Fruit fly (Drosophila melanogaster) whole organism, adult: ENCODE measurements around the gene ohgt.
A peak's percentile ranks its signal among the peaks of the same experiment; 100 is the strongest.

Source experiments
- CG11617 ChIP-seq: fragments of 200-800 bp; sonication (Bioruptor generic); optimal IDR thresholded peaks from 2 replicates; lab custom pipeline; 2017; ENCODE audit warnings: mild to moderate bottlenecking, missing biosample characterization, missing genetic modification reagents, missing genetic modification characterization
- CG12768 ChIP-seq: fragments of 200-800 bp; sonication (Bioruptor generic); optimal IDR thresholded peaks from 2 replicates; lab custom pipeline; 2017; ENCODE audit warnings: missing biosample characterization, missing genetic modification characterization, mild to moderate bottlenecking, moderate library complexity, missing genetic modification reagents
- CG14711 ChIP-seq: fragments of 200-800 bp; sonication (Bioruptor generic); optimal IDR thresholded peaks from 2 replicates; lab custom pipeline; 2018; ENCODE audit warnings: missing biosample characterization, mild to moderate bottlenecking, missing genetic modification characterization, moderate library complexity
- CG1620 ChIP-seq: fragments of 200-800 bp; sonication (Bioruptor generic); optimal IDR thresholded peaks from 2 replicates; lab custom pipeline; 2016; ENCODE audit warnings: missing biosample characterization, missing genetic modification characterization
- CG33017 ChIP-seq: fragments of 200-800 bp; sonication (Bioruptor generic); optimal IDR thresholded peaks from 2 replicates; lab custom pipeline; 2018; ENCODE audit warnings: missing biosample characterization, mild to moderate bottlenecking, missing genetic modification characterization, moderate library complexity
- CG5204 ChIP-seq: fragments of 200-800 bp; sonication (Bioruptor generic); optimal IDR thresholded peaks from 2 replicates; lab custom pipeline; 2016; ENCODE audit warnings: missing biosample characterization, missing genetic modification characterization
- CG7045 ChIP-seq: fragments of 200-800 bp; sonication (Bioruptor generic); optimal IDR thresholded peaks from 2 replicates; lab custom pipeline; 2017; ENCODE audit warnings: missing biosample characterization, mild to moderate bottlenecking, missing genetic modification characterization
- CG7101 ChIP-seq: fragments of 200-800 bp; sonication (Bioruptor generic); optimal IDR thresholded peaks from 2 replicates; lab custom pipeline; 2018; ENCODE audit warnings: missing biosample characterization, mild to moderate bottlenecking, missing genetic modification characterization, moderate library complexity
- Clk ChIP-seq: fragments of 200-800 bp; sonication (Bioruptor generic); optimal IDR thresholded peaks from 2 replicates; lab custom pipeline; 2017; ENCODE audit warnings: missing biosample characterization, missing genetic modification characterization
- Crg-1 ChIP-seq: fragments of 200-800 bp; sonication (Bioruptor generic); optimal IDR thresholded peaks from 2 replicates; lab custom pipeline; 2016; ENCODE audit warnings: missing biosample characterization, missing genetic modification characterization
- Hr96 ChIP-seq: fragments of 200-800 bp; sonication (Bioruptor generic); optimal IDR thresholded peaks from 2 replicates; lab custom pipeline; 2016; ENCODE audit warnings: missing biosample characterization, missing genetic modification characterization
- Mnt ChIP-seq: fragments of 200-800 bp; sonication (Bioruptor generic); optimal IDR thresholded peaks from 2 replicates; lab custom pipeline; 2016; ENCODE audit warnings: missing biosample characterization, mild to moderate bottlenecking, missing genetic modification characterization
- bab1 ChIP-seq: fragments of 200-800 bp; sonication (Bioruptor generic); optimal IDR thresholded peaks from 3 replicates; lab custom pipeline; 2019; ENCODE audit warnings: missing biosample characterization, mild to moderate bottlenecking, missing genetic modification characterization, moderate library complexity
- cic ChIP-seq: fragments of 200-800 bp; sonication (Bioruptor generic); optimal IDR thresholded peaks from 2 replicates; lab custom pipeline; 2017; ENCODE audit warnings: missing biosample characterization, mild to moderate bottlenecking, missing genetic modification characterization, moderate library complexity
- cnc ChIP-seq, 2 experiments: fragments of >200 bp; optimal IDR thresholded peaks; 2 replicates each; lab custom pipeline; 2017
- kay ChIP-seq: fragments of 200-800 bp; sonication (Bioruptor generic); peaks from one replicate; lab custom pipeline; 2016; ENCODE audit warnings: missing biosample characterization, missing genetic modification characterization, borderline replicate concordance
- ovo ChIP-seq: fragments of 200-800 bp; sonication (Bioruptor generic); optimal IDR thresholded peaks from 2 replicates; lab custom pipeline; 2016; ENCODE audit warnings: missing biosample characterization, missing genetic modification characterization
- pad ChIP-seq: fragments of 200-800 bp; sonication (Bioruptor generic); optimal IDR thresholded peaks from 3 replicates; lab custom pipeline; 2017; ENCODE audit warnings: missing biosample characterization, missing genetic modification characterization, mild to moderate bottlenecking, moderate library complexity, missing genetic modification reagents
- tj ChIP-seq: fragments of 200-800 bp; sonication (Bioruptor generic); optimal IDR thresholded peaks from 3 replicates; lab custom pipeline; 2017; ENCODE audit warnings: missing biosample characterization, mild to moderate bottlenecking, missing genetic modification characterization, moderate library complexity
- toe ChIP-seq: fragments of 200-800 bp; sonication (Bioruptor generic); optimal IDR thresholded peaks from 2 replicates; lab custom pipeline; 2016; ENCODE audit warnings: missing biosample characterization, missing genetic modification characterization

ohgt gene

DNA sequence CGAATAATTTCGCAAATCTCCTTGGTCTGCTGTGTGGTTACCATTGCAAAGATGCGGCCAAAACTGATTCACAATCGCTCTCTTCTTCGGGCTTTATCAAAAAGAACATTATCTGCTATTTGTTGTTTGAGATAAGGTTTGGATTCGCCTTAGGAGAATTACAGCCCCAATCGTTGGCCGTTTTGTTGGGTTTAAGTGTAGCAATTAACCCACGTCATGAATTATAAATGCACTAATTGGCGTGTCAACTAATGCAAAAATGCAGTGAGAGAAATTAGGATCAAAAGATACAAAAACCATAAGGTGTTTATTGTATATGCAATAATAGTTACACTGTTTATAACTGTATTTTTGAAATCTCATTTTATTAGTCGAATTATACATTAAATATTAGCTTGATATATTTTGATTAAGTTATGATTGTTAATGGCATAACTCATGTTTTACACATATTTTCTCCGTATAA lies 26.4 kb downstream of the ohgt start, which contains the start of gene Alp13:
TSS of gene Alp13 (minus strand) at position 51 of the 466 bp plus-strand sequence.
- TF ChIP-seq CG7045 (GFP tag; lab: Kevin White, UChicago) (no peak), CG12768 (GFP tag; lab: Kevin White, UChicago) (peak; percentile 35), CG14711 (tag; lab: Kevin White, UChicago) (no peak), ovo (GFP tag; lab: Kevin White, UChicago) (no peak), tj (no peak), Crg-1 (GFP tag; lab: Kevin White, UChicago) (no peak), bab1 (no peak), kay (peak; percentile 7), CG7101 (tag; lab: Kevin White, UChicago) (peak; percentile 49), toe (GFP tag; lab: Kevin White, UChicago) (no peak), CG11617 (GFP tag; lab: Kevin White, UChicago) (peak; percentile 47), cic (GFP tag; lab: Kevin White, UChicago) (peak; percentile 25), cnc (optimal IDR thresholded peaks at IDR 0.05; lab: Kevin White, UChicago) (no peak), CG1620 (no peak), pad (GFP tag; lab: Kevin White, UChicago) (peak; percentile 24), Clk (GFP tag; lab: Kevin White, UChicago) (no peak), CG33017 (tag; lab: Kevin White, UChicago) (peak; percentile 62), CG5204 (GFP tag; lab: Kevin White, UChicago) (peak; percentile 53), Mnt (GFP tag; lab: Kevin White, UChicago) (no peak), Hr96 (GFP tag; lab: Kevin White, UChicago) (peak; percentile 21)

DNA sequence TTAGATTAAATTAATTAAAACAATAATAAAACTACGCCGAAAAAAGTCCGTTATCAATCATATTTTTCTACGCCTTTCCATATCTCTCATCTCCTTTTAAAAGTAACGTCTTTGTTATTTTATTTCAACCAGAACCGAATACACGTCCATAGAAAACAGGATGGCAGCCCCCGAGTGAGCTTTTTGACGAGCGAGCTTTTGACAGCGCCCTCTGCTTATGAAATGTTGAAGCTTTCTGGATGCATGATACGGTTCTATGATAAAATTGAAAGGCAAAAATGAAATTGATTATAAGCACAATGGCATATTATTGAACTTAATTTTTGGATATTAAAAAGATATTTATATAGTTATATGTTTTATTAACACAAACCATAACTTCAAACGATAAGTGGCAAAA lies 27.7 kb downstream of the ohgt start:
- no peak for TF ChIP-seq CG14711 (tag; lab: Kevin White, UChicago)
- TF ChIP-seq CG5204 (GFP tag; lab: Kevin White, UChicago) = no peak
- peak; percentile 27 for TF ChIP-seq CG7101 (tag; lab: Kevin White, UChicago)
- peak; percentile 16 for TF ChIP-seq CG33017 (tag; lab: Kevin White, UChicago)
- TF ChIP-seq Mnt (GFP tag; lab: Kevin White, UChicago) = peak; percentile 9
- TF ChIP-seq pad (GFP tag; lab: Kevin White, UChicago) = peak; percentile 42
- TF ChIP-seq CG11617 (GFP tag; lab: Kevin White, UChicago) = no peak
- peak; percentile 74 for TF ChIP-seq kay
- TF ChIP-seq Crg-1 (GFP tag; lab: Kevin White, UChicago) = peak; percentile 30
- peak; percentile 19 for TF ChIP-seq CG1620
- TF ChIP-seq bab1 = peak; percentile 36

DNA sequence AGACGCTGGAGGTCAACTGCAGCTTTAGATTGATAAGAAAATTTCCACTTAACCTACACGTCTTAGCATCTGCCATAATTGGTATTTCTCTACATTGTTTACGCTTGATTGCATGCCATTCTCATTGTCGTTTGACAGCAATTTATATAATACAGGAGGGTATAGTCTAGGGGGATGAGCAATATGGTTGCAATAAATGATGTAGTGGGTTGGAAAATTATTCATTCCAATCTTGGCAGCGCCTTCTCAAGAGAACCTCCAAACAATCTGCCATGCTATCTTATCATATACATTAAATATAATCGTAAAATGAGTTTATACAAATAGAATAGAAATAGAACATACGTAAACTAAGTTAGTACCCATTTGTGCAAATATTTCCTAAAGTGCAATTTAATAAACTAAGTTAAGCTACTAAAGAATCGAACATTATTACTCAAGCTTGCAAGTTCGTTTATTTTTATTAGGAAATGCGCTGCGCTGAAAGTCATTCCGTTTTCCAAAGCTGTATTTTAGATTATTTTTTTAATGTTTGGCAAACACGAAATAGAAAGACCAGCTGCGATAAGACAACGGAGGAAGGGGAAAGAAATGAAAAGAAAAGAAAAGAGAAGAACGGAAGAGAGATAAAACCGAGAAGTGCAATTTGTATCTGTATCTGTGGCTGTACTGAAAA lies 29.6 kb downstream of the ohgt start:
- TF ChIP-seq CG14711 (tag; lab: Kevin White, UChicago) = peak; percentile 0
- TF ChIP-seq CG11617 (GFP tag; lab: Kevin White, UChicago) = no peak
- no peak for TF ChIP-seq cic (GFP tag; lab: Kevin White, UChicago)
- no peak for TF ChIP-seq bab1
- no peak for TF ChIP-seq Crg-1 (GFP tag; lab: Kevin White, UChicago)
- TF ChIP-seq pad (GFP tag; lab: Kevin White, UChicago) = no peak
- no peak for TF ChIP-seq Mnt (GFP tag; lab: Kevin White, UChicago)
- peak; percentile 97 for TF ChIP-seq kay

DNA sequence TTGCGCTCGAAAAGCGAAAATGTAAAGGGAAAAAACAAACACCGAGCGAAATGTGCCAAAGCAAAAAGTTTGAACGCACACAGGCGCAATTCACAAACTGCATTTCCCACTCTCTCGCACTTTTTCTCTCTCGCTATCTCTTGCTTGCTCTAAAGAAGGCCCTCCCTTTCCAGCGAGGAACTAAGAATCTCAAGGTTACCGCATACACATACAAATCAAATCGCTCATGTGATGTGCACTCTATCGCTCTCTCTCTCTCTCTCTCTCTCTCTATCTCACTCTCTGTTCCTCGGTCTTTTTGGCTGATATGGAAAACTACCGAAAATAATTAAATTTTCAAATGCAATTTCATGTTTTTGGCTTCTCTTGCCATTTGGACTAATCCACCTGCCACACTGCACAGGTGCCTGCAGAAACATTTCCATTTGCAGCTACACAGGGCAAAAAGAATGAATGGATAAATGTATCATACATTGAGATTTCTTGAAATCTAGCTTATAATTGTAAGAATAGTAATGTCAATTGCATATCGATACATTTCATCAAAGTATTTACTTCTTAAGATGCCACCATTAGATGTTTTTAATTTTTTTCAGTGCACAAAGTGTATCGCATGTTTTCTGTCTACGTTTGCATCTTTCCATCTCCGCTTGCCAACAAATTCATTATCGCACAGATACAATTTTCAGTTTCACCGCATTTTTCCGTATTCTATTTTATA lies 30.4 kb downstream of the ohgt start:
- TF ChIP-seq CG11617 (GFP tag; lab: Kevin White, UChicago) (peak; percentile 97), toe (GFP tag; lab: Kevin White, UChicago) (peak; percentile 97), Clk (GFP tag; lab: Kevin White, UChicago) (peak; percentile 97), CG1620 (peak; percentile 85), bab1 (peak; percentile 11), pad (GFP tag; lab: Kevin White, UChicago) (peak; percentile 83), kay (no peak), Mnt (GFP tag; lab: Kevin White, UChicago) (peak; percentile 75), cic (GFP tag; lab: Kevin White, UChicago) (peak; percentile 76), Hr96 (GFP tag; lab: Kevin White, UChicago) (peak; percentile 93), tj (peak; percentile 93), CG14711 (tag; lab: Kevin White, UChicago) (peak; percentile 94), cnc (optimal IDR thresholded peaks at IDR 0.05; lab: Kevin White, UChicago) (peak in 1 of 2 experiments; percentile 64), ovo (GFP tag; lab: Kevin White, UChicago) (peak; percentile 73), CG5204 (GFP tag; lab: Kevin White, UChicago) (peak; percentile 98), CG7045 (GFP tag; lab: Kevin White, UChicago) (peak; percentile 98), CG7101 (tag; lab: Kevin White, UChicago) (peak; percentile 97), CG12768 (GFP tag; lab: Kevin White, UChicago) (peak; percentile 99), CG33017 (tag; lab: Kevin White, UChicago) (peak; percentile 98), Crg-1 (GFP tag; lab: Kevin White, UChicago) (peak; percentile 93)

DNA sequence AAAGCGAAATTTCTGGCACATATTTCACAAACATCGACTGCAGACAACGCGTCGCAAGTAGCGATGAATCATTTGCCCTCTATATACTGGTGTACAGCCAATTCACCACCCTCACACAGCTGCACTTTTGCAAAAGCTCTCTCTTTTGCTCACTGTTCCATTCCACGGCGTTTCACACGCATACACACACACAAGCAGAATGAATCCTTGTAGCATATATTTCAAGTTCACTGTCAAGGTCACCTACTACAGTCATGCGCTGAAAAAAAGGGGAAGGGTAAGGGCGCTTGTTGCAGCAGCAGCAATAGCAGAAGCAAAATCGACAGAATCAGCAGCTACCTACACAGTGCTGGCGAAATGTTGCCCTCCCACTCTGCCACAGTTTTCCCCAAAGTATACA lies 31.7 kb downstream of the ohgt start:
- peak; percentile 76 for TF ChIP-seq cic (GFP tag; lab: Kevin White, UChicago)
- peak; percentile 12 for TF ChIP-seq CG12768 (GFP tag; lab: Kevin White, UChicago)
- TF ChIP-seq ovo (GFP tag; lab: Kevin White, UChicago) = no peak
- no peak for TF ChIP-seq CG7101 (tag; lab: Kevin White, UChicago)
- no peak for TF ChIP-seq CG11617 (GFP tag; lab: Kevin White, UChicago)
- peak; percentile 83 for TF ChIP-seq pad (GFP tag; lab: Kevin White, UChicago)
- no peak for TF ChIP-seq Mnt (GFP tag; lab: Kevin White, UChicago)
- peak; percentile 26 for TF ChIP-seq Crg-1 (GFP tag; lab: Kevin White, UChicago)
- peak; percentile 68 for TF ChIP-seq tj
